Worm (Caenorhabditis elegans) whole organism, L4 larva: ENCODE results near the gene cbp-3.
A peak's percentile ranks its signal among the peaks of the same experiment; 100 is the strongest.

Experiments used
- F26F4.8 ChIP-seq: fragments of 200-800 bp; sonication (Bioruptor generic); conservative IDR thresholded peaks from 2 replicates; pipeline ENCODE4 v1.3.6; 2022; ENCODE audit warnings: missing genetic modification characterization, missing compliant biosample characterization
- F49E8.2 ChIP-seq: sonication (generic microtip); optimal IDR thresholded peaks from 2 replicates; lab custom pipeline; 2016; ENCODE audit warnings: missing compliant biosample characterization, mild to moderate bottlenecking, missing genetic modification characterization, borderline replicate concordance
- Y5F2A.4 ChIP-seq: fragments of 200-800 bp; sonication (Bioruptor generic); optimal IDR thresholded peaks from 2 replicates; lab custom pipeline; 2018; ENCODE audit warnings: mild to moderate bottlenecking, missing genetic modification characterization, missing compliant biosample characterization
- ZK337.2 ChIP-seq: fragments of 200-800 bp; sonication (Bioruptor generic); IDR thresholded peaks from 2 replicates; pipeline ENCODE4 v1.3.6; 2022; ENCODE audit warnings: missing genetic modification reagents, missing genetic modification characterization, missing compliant biosample characterization
- aly-2 ChIP-seq: sonication (generic microtip); optimal IDR thresholded peaks from 2 replicates; lab custom pipeline; 2018; ENCODE audit warnings: missing biosample characterization, missing genetic modification characterization
- ama-1 ChIP-seq: fragments of 150-350 bp; optimal IDR thresholded peaks from 2 replicates; lab custom pipeline; 2014; ENCODE audit warnings: inconsistent platforms, mixed read lengths
- attf-4 ChIP-seq: sonication (generic microtip); optimal IDR thresholded peaks from 3 replicates; lab custom pipeline; 2017; ENCODE audit warnings: missing biosample characterization, missing genetic modification characterization
- ceh-32 ChIP-seq: sonication (generic microtip); optimal IDR thresholded peaks from 2 replicates; lab custom pipeline; 2016; ENCODE audit warnings: mild to moderate bottlenecking, missing genetic modification characterization, missing compliant biosample characterization; ENCODE audit not compliant: poor library complexity
- ceh-62 ChIP-seq: sonication (generic microtip); optimal IDR thresholded peaks from 2 replicates; lab custom pipeline; 2017; ENCODE audit warnings: missing biosample characterization, missing genetic modification characterization
- ceh-82 ChIP-seq: sonication (generic microtip); optimal IDR thresholded peaks from 2 replicates; lab custom pipeline; 2017; ENCODE audit warnings: missing biosample characterization, missing genetic modification characterization
- daf-16 ChIP-seq, 3 experiments: sonication (generic microtip); optimal IDR thresholded peaks; 2 replicates each; lab custom pipeline; 2016 to 2017; ENCODE audit warnings: missing genetic modification characterization in 3 of 3, missing genetic modification reagents in 3 of 3, mild to moderate bottlenecking in 2 of 3, missing compliant biosample characterization in 2 of 3, missing biosample characterization in 1 of 3, moderate library complexity in 1 of 3
- daf-19 ChIP-seq: fragments of 200-800 bp; sonication (Bioruptor generic); conservative IDR thresholded peaks from 2 replicates; pipeline ENCODE4 v1.3.6; 2022; ENCODE audit warnings: missing genetic modification characterization, missing compliant biosample characterization
- dmd-6 ChIP-seq: fragments of 200-800 bp; sonication (Bioruptor generic); IDR thresholded peaks from 2 replicates; pipeline ENCODE4 v1.3.6; 2022; ENCODE audit warnings: missing genetic modification reagents, missing genetic modification characterization, missing compliant biosample characterization
- dmd-9 ChIP-seq: fragments of 200-800 bp; sonication (Bioruptor generic); IDR thresholded peaks from 2 replicates; pipeline ENCODE4 v1.3.6; 2022; ENCODE audit warnings: missing genetic modification reagents, missing genetic modification characterization, missing compliant biosample characterization
- dpl-1 ChIP-seq: fragments of 150-350 bp; optimal IDR thresholded peaks from 2 replicates; lab custom pipeline; 2014; ENCODE audit warnings: missing biosample characterization, missing genetic modification reagents, missing genetic modification characterization
- dve-1 ChIP-seq: sonication (generic microtip); optimal IDR thresholded peaks from 2 replicates; lab custom pipeline; 2017; ENCODE audit warnings: antibody characterized with exemption, mild to moderate bottlenecking, missing genetic modification characterization, missing compliant biosample characterization; ENCODE audit not compliant: insufficient read depth
- egl-43 ChIP-seq: fragments of 200-800 bp; sonication (Bioruptor generic); IDR thresholded peaks from 2 replicates; pipeline ENCODE4 v1.3.6; 2022; ENCODE audit warnings: missing genetic modification reagents, missing genetic modification characterization, missing compliant biosample characterization
- fkh-10 ChIP-seq: fragments of 150-350 bp; optimal IDR thresholded peaks from 2 replicates; lab custom pipeline; 2014; ENCODE audit warnings: missing biosample characterization, missing genetic modification reagents, missing genetic modification characterization
- hlh-30 ChIP-seq: sonication (generic microtip); optimal IDR thresholded peaks from 2 replicates; lab custom pipeline; 2017; ENCODE audit warnings: antibody characterized with exemption, mild to moderate bottlenecking, missing genetic modification characterization, missing compliant biosample characterization; ENCODE audit not compliant: insufficient read depth
- lin-1 ChIP-seq: fragments of 200-800 bp; sonication (Bioruptor generic); IDR thresholded peaks from 2 replicates; pipeline ENCODE4 v1.3.6; 2022; ENCODE audit warnings: missing genetic modification reagents, missing genetic modification characterization, missing compliant biosample characterization
- lsy-2 ChIP-seq, 2 experiments: fragments of 150-350 bp in 1 of 2; sonication (generic microtip) in 1 of 2; optimal IDR thresholded peaks; 2 replicates each; lab custom pipeline; 2014 to 2017; ENCODE audit warnings: missing biosample characterization in 2 of 2, missing genetic modification characterization in 2 of 2
- madf-5 ChIP-seq, 2 experiments: fragments of 200-800 bp; sonication (Bioruptor generic); IDR thresholded peaks; 2 replicates each; pipeline ENCODE4 v1.3.6; 2022; ENCODE audit warnings: missing compliant biosample characterization in 2 of 2, missing genetic modification characterization in 2 of 2
- mep-1 ChIP-seq: fragments of 150-350 bp; sonication (generic microtip); optimal IDR thresholded peaks from 3 replicates; lab custom pipeline; 2014; ENCODE audit warnings: missing biosample characterization, missing genetic modification characterization
- mes-2 ChIP-seq: sonication (generic microtip); optimal IDR thresholded peaks from 2 replicates; lab custom pipeline; 2016; ENCODE audit warnings: missing genotype, mild to moderate bottlenecking, missing genetic modification characterization, missing compliant biosample characterization; ENCODE audit not compliant: poor library complexity, severe bottlenecking
- mxl-3 ChIP-seq: fragments of 200-800 bp; sonication (Bioruptor generic); optimal IDR thresholded peaks from 2 replicates; lab custom pipeline; 2018; ENCODE audit warnings: mild to moderate bottlenecking, missing genetic modification characterization, missing compliant biosample characterization
- nhr-102 ChIP-seq: sonication (generic microtip); optimal IDR thresholded peaks from 2 replicates; lab custom pipeline; 2016; ENCODE audit warnings: mild to moderate bottlenecking, missing genetic modification characterization, moderate library complexity, missing compliant biosample characterization
- nhr-11 ChIP-seq: fragments of 150-350 bp; optimal IDR thresholded peaks from 2 replicates; lab custom pipeline; 2014; ENCODE audit warnings: missing biosample characterization, missing genetic modification characterization
- nhr-25 ChIP-seq: sonication (generic microtip); optimal IDR thresholded peaks from 2 replicates; lab custom pipeline; 2017; ENCODE audit warnings: missing genetic modification characterization, mild to moderate bottlenecking, missing compliant biosample characterization, antibody characterized with exemption, moderate library complexity, borderline replicate concordance; ENCODE audit not compliant: insufficient read depth
- nhr-28 ChIP-seq: fragments of 150-350 bp; optimal IDR thresholded peaks from 2 replicates; lab custom pipeline; 2014; ENCODE audit warnings: missing biosample characterization, missing genetic modification characterization
- nhr-6 ChIP-seq: fragments of 150-350 bp; optimal IDR thresholded peaks from 2 replicates; lab custom pipeline; 2014; ENCODE audit warnings: missing biosample characterization, missing genetic modification characterization
- nhr-77 ChIP-seq: fragments of 150-350 bp; optimal IDR thresholded peaks from 2 replicates; lab custom pipeline; 2014; ENCODE audit warnings: missing biosample characterization, missing genetic modification characterization
- php-3 ChIP-seq: fragments of 200-800 bp; sonication (Bioruptor generic); IDR thresholded peaks from 2 replicates; pipeline ENCODE4 v1.3.6; 2022; ENCODE audit warnings: missing genetic modification reagents, missing genetic modification characterization, missing compliant biosample characterization
- rbr-2 ChIP-seq: sonication (generic microtip); optimal IDR thresholded peaks from 2 replicates; lab custom pipeline; 2016; ENCODE audit warnings: missing genotype, missing genetic modification characterization, missing compliant biosample characterization
- skn-1 ChIP-seq: fragments of 150-350 bp; optimal IDR thresholded peaks from 2 replicates; lab custom pipeline; 2014; ENCODE audit warnings: missing biosample characterization, missing genetic modification characterization
- spr-1 ChIP-seq: sonication (generic microtip); optimal IDR thresholded peaks from 2 replicates; lab custom pipeline; 2016; ENCODE audit warnings: mild to moderate bottlenecking, missing genetic modification characterization, missing compliant biosample characterization
- tag-97 ChIP-seq: fragments of 200-800 bp; sonication (Bioruptor generic); IDR thresholded peaks from 2 replicates; pipeline ENCODE4 v1.3.6; 2022; ENCODE audit warnings: missing genetic modification characterization, missing compliant biosample characterization
- unc-62 ChIP-seq, 3 experiments: fragments of 150-350 bp in 1 of 3; sonication (generic microtip); optimal IDR thresholded peaks in 2 of 3; peaks in 1 of 3; 1 replicate in 1 of 3; 2 replicates in 2 of 3; lab custom pipeline; 2014 to 2017; ENCODE audit warnings: missing biosample characterization in 3 of 3, missing genetic modification characterization in 3 of 3, missing genetic modification reagents in 3 of 3, missing genotype in 1 of 3
- zfp-2 ChIP-seq: sonication (generic microtip); optimal IDR thresholded peaks from 2 replicates; lab custom pipeline; 2016; ENCODE audit warnings: mild to moderate bottlenecking, missing genetic modification characterization, missing compliant biosample characterization
- zfp-3 ChIP-seq: fragments of 200-800 bp; sonication (Bioruptor generic); conservative IDR thresholded peaks from 2 replicates; pipeline ENCODE4 v1.3.6; 2022; ENCODE audit warnings: missing genetic modification reagents, missing genetic modification characterization, missing compliant biosample characterization

cbp-3 gene

DNA sequence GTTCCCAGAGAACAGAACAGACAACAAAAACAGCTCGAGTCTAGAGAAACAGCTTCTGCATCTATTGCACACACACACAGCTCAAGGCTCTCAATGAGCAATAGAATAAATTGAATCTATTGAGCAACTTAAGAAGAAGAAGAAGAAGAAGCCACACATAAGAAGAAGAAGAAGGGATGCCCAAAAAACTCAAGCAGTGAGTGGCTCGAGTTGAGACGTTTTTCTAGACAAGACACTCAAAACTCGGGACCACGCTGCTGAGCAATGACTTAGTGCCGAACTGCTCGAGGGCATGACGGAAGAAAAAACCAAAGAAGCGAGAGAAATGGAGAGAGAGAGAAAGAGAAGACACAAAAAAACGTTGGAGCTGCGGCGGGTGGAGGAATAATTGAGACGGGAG lies 8.5 kb upstream of the cbp-3 start (continued):
- TF ChIP-seq mep-1 (tag; lab: Kevin White, UChicago) (peak; percentile 45), ama-1 (lab: Kevin White, UChicago) (no peak), aly-2 (tag; lab: Kevin White, UChicago) (no peak), lin-1 (GFP tag; lab: Robert Waterston, UW) (no peak), zfp-3 (no peak), daf-16 (GFP tag; optimal IDR thresholded peaks at IDR 0.05; lab: Kevin White, UChicago) (no peak), daf-16 (tag; optimal IDR thresholded peaks at IDR 0.05; lab: Kevin White, UChicago) (no peak), nhr-11 (tag; lab: Kevin White, UChicago) (no peak), F26F4.8 (GFP tag; lab: Robert Waterston, UW) (no peak), lsy-2 (tag; optimal IDR thresholded peaks at IDR 0.05; lab: Kevin White, UChicago) (peak in 1 of 2 experiments; percentile 1), spr-1 (tag; lab: Kevin White, UChicago) (no peak), php-3 (GFP tag; lab: Robert Waterston, UW) (no peak), skn-1 (tag; lab: Kevin White, UChicago) (no peak), nhr-77 (tag; lab: Kevin White, UChicago) (no peak), Y5F2A.4 (GFP tag; lab: Kevin White, UChicago) (no peak), tag-97 (GFP tag; lab: Robert Waterston, UW) (no peak), nhr-102 (tag; lab: Kevin White, UChicago) (no peak), nhr-25 (no peak), ceh-62 (tag; lab: Kevin White, UChicago) (no peak), F49E8.2 (no peak), zfp-2 (tag; lab: Kevin White, UChicago) (no peak), fkh-10 (GFP tag; lab: Kevin White, UChicago) (peak; percentile 83), rbr-2 (peak; percentile 47), nhr-6 (tag; lab: Kevin White, UChicago) (no peak), dmd-6 (0 out of 2 replicates have a peak, but pooled peaks have one; percentile 21), ceh-82 (tag; lab: Kevin White, UChicago) (no peak)

DNA sequence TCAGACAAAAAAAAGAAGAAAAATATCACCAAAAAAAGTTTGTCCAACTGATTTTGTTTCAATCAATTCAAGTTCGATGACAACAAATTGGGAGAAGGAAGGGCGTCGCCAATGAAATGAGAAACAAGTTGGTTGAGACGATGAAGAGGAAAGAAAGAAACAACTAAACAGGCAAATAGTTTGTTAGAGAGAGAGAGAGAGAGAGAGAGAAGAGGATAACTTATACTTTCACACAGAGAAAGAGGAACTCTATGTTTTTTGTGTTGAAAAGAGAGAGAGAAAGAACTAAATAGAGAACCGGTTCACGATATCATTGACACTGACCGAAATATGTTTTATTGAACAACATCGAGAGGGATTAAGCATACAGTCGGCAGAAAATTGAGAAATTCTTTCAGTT lies 6.2 kb upstream of the cbp-3 start:
- TF ChIP-seq mes-2 (tag; lab: Kevin White, UChicago) (peak; percentile 22), mxl-3 (GFP tag; lab: Kevin White, UChicago) (no peak), dpl-1 (GFP tag; lab: Kevin White, UChicago) (no peak), nhr-28 (peak; percentile 37), nhr-25 (no peak), attf-4 (tag; lab: Kevin White, UChicago) (no peak), daf-19 (GFP tag; lab: Robert Waterston, UW) (no peak), egl-43 (no peak), unc-62 (GFP tag; optimal IDR thresholded peaks at IDR 0.05 in 1 of 2; lab: Kevin White, UChicago) (peak in 1 of 2 experiments; percentile 23), unc-62 (tag; optimal IDR thresholded peaks at IDR 0.05; lab: Kevin White, UChicago) (no peak), ZK337.2 (GFP tag; lab: Robert Waterston, UW) (no peak)
- TF ChIP-seq, all 104 proteins: peak for 3

DNA sequence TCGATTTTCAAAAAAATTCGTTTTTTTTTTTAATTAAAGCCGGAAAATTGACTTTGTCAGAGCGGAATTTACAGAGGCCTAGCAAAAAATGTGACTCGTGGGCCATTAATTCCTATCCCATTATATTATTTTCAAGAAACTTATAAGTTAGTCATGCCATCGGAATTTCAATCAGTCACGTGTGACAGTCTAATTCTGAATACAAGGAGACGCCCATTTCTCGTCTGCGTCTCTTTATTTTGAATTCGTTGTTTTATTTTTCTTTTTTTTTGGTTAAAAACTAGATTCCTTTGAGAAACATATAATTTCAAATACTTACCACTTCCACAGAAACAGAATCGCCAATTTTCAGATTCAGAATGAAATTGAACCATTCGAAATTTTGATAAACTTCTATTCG lies 5.0 kb upstream of the cbp-3 start:
- TF ChIP-seq hlh-30 (tag; lab: Kevin White, UChicago) (peak; percentile 7), madf-5 (GFP tag; IDR thresholded peaks at IDR 0.05; lab: Robert Waterston, UW) (no peak), dmd-9 (GFP tag; lab: Robert Waterston, UW) (no peak), dve-1 (tag; lab: Kevin White, UChicago) (peak; percentile 2), ceh-32 (tag; lab: Kevin White, UChicago) (no peak), mxl-3 (GFP tag; lab: Kevin White, UChicago) (no peak), ama-1 (lab: Kevin White, UChicago) (no peak)
- TF ChIP-seq, all 104 proteins: peak for 2
